Fruit fly (Drosophila melanogaster) whole organism, adult: ENCODE data around the gene Ssb-c31a.
A peak's percentile ranks its signal among the peaks of the same experiment; 100 is the strongest.

Experiments
- CG11617 ChIP-seq: fragments of 200-800 bp; sonication (Bioruptor generic); optimal IDR thresholded peaks from 2 replicates; lab custom pipeline; 2017; ENCODE audit warnings: mild to moderate bottlenecking, missing biosample characterization, missing genetic modification reagents, missing genetic modification characterization
- CG12768 ChIP-seq: fragments of 200-800 bp; sonication (Bioruptor generic); optimal IDR thresholded peaks from 2 replicates; lab custom pipeline; 2017; ENCODE audit warnings: missing biosample characterization, missing genetic modification characterization, mild to moderate bottlenecking, moderate library complexity, missing genetic modification reagents
- CG1620 ChIP-seq: fragments of 200-800 bp; sonication (Bioruptor generic); optimal IDR thresholded peaks from 2 replicates; lab custom pipeline; 2016; ENCODE audit warnings: missing biosample characterization, missing genetic modification characterization
- CG7045 ChIP-seq: fragments of 200-800 bp; sonication (Bioruptor generic); optimal IDR thresholded peaks from 2 replicates; lab custom pipeline; 2017; ENCODE audit warnings: missing biosample characterization, mild to moderate bottlenecking, missing genetic modification characterization
- Crg-1 ChIP-seq: fragments of 200-800 bp; sonication (Bioruptor generic); optimal IDR thresholded peaks from 2 replicates; lab custom pipeline; 2016; ENCODE audit warnings: missing biosample characterization, missing genetic modification characterization
- Hr96 ChIP-seq: fragments of 200-800 bp; sonication (Bioruptor generic); optimal IDR thresholded peaks from 2 replicates; lab custom pipeline; 2016; ENCODE audit warnings: missing biosample characterization, missing genetic modification characterization
- bab1 ChIP-seq: fragments of 200-800 bp; sonication (Bioruptor generic); optimal IDR thresholded peaks from 3 replicates; lab custom pipeline; 2019; ENCODE audit warnings: missing biosample characterization, mild to moderate bottlenecking, missing genetic modification characterization, moderate library complexity
- cic ChIP-seq: fragments of 200-800 bp; sonication (Bioruptor generic); optimal IDR thresholded peaks from 2 replicates; lab custom pipeline; 2017; ENCODE audit warnings: missing biosample characterization, mild to moderate bottlenecking, missing genetic modification characterization, moderate library complexity
- cnc ChIP-seq, 2 experiments: fragments of >200 bp; optimal IDR thresholded peaks; 2 replicates each; lab custom pipeline; 2017
- ovo ChIP-seq: fragments of 200-800 bp; sonication (Bioruptor generic); optimal IDR thresholded peaks from 2 replicates; lab custom pipeline; 2016; ENCODE audit warnings: missing biosample characterization, missing genetic modification characterization
- pad ChIP-seq: fragments of 200-800 bp; sonication (Bioruptor generic); optimal IDR thresholded peaks from 3 replicates; lab custom pipeline; 2017; ENCODE audit warnings: missing biosample characterization, missing genetic modification characterization, mild to moderate bottlenecking, moderate library complexity, missing genetic modification reagents
- tj ChIP-seq: fragments of 200-800 bp; sonication (Bioruptor generic); optimal IDR thresholded peaks from 3 replicates; lab custom pipeline; 2017; ENCODE audit warnings: missing biosample characterization, mild to moderate bottlenecking, missing genetic modification characterization, moderate library complexity
- toe ChIP-seq: fragments of 200-800 bp; sonication (Bioruptor generic); optimal IDR thresholded peaks from 2 replicates; lab custom pipeline; 2016; ENCODE audit warnings: missing biosample characterization, missing genetic modification characterization

DNA sequence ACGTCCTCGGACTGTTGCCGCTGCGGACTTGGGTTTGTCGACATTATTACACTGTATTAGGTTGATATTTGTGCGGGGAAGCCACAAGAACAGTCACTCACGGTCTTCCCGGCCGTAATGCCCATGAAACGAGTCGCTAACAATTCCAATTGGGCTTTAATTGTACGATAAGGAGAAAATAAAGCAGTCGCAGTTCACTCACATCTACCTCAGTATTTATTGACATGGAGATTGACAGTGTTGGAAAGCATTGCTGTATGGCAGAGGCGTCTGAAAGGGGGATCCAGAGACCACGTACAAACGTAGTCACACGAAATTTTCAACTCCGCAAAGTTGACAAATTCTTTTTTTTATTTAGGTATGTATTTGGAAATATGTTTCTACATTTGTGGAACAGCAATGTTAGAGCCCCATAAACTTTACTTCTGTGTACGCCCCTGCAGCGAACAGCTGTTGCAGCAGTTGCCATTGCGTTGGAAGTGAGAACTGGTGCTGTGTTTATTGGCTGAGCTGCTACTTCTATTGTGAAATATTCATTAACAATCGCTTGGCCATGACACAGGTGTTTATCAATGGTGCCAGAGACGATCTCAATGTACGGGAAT, 1.6 kb downstream of the Ssb-c31a start, which contains the start of the genes CG8372 and CG8360:
- TF ChIP-seq bab1 (peak; percentile 98), cic (GFP tag; lab: Kevin White, UChicago) (peak; percentile 96), tj (GFP tag; lab: Kevin White, UChicago) (peak; percentile 92), Crg-1 (GFP tag; lab: Kevin White, UChicago) (peak; percentile 99), cnc (optimal IDR thresholded peaks at IDR 0.05; lab: Kevin White, UChicago) (no peak), CG1620 (peak; percentile 99), Hr96 (GFP tag; lab: Kevin White, UChicago) (peak; percentile 99), pad (GFP tag; lab: Kevin White, UChicago) (peak; percentile 92), ovo (peak; percentile 98), CG12768 (GFP tag; lab: Kevin White, UChicago) (peak; percentile 99), toe (GFP tag; lab: Kevin White, UChicago) (peak; percentile 99), CG11617 (GFP tag; lab: Kevin White, UChicago) (peak; percentile 98), CG7045 (GFP tag; lab: Kevin White, UChicago) (peak; percentile 99)
